Worm (Caenorhabditis elegans) whole organism, mixed stage, embryonic: ENCODE results near the gene C14A4.7.

ENCODE experiments used
- M03D4.4 ChIP-seq: sonication (generic microtip); optimal IDR thresholded peaks from 2 replicates; lab custom pipeline; 2017; ENCODE audit warnings: mild to moderate bottlenecking, missing genetic modification characterization, missing compliant biosample characterization
- bed-3 ChIP-seq: fragments of 200-800 bp; sonication (Bioruptor generic); optimal IDR thresholded peaks from 3 replicates; lab custom pipeline; 2018; ENCODE audit warnings: mild to moderate bottlenecking, missing genetic modification characterization, moderate library complexity, missing compliant biosample characterization
- blmp-1 ChIP-seq: fragments of 150-350 bp; optimal IDR thresholded peaks from 2 replicates; lab custom pipeline; 2014; ENCODE audit warnings: missing biosample characterization, missing genetic modification characterization
- ceh-39 ChIP-seq: fragments of 150-350 bp; optimal IDR thresholded peaks from 2 replicates; lab custom pipeline; 2014; ENCODE audit warnings: missing biosample characterization, missing genetic modification characterization
- ceh-43 ChIP-seq: fragments of 200-800 bp; sonication (Bioruptor generic); optimal IDR thresholded peaks from 2 replicates; lab custom pipeline; 2018; ENCODE audit warnings: mild to moderate bottlenecking, missing genetic modification characterization, moderate library complexity, missing compliant biosample characterization
- ces-1 ChIP-seq: fragments of 150-350 bp; optimal IDR thresholded peaks from 2 replicates; lab custom pipeline; 2014; ENCODE audit warnings: missing biosample characterization, missing genetic modification reagents, missing genetic modification characterization
- cnd-1 ChIP-seq: fragments of 200-800 bp; sonication (Bioruptor generic); optimal IDR thresholded peaks from 2 replicates; lab custom pipeline; 2018; ENCODE audit warnings: mild to moderate bottlenecking, missing genetic modification characterization, missing compliant biosample characterization
- drap-1 ChIP-seq: fragments of 200-800 bp; sonication (Bioruptor generic); optimal IDR thresholded peaks from 3 replicates; lab custom pipeline; 2018; ENCODE audit warnings: mild to moderate bottlenecking, missing genetic modification characterization, missing compliant biosample characterization
- elt-1 ChIP-seq: sonication (generic microtip); optimal IDR thresholded peaks from 2 replicates; lab custom pipeline; 2017; ENCODE audit warnings: missing genetic modification characterization, mild to moderate bottlenecking, missing compliant biosample characterization, antibody characterized with exemption, moderate library complexity, borderline replicate concordance; ENCODE audit not compliant: insufficient read depth
- elt-3 ChIP-seq: fragments of 150-350 bp; optimal IDR thresholded peaks from 2 replicates; lab custom pipeline; 2014; ENCODE audit warnings: missing biosample characterization, missing genetic modification characterization
- flh-1 ChIP-seq: fragments of 200-800 bp; sonication (Bioruptor generic); optimal IDR thresholded peaks from 2 replicates; lab custom pipeline; 2018; ENCODE audit warnings: mild to moderate bottlenecking, missing genetic modification characterization, moderate library complexity, missing compliant biosample characterization
- ham-2 ChIP-seq: fragments of 200-800 bp; sonication (Bioruptor generic); optimal IDR thresholded peaks from 2 replicates; lab custom pipeline; 2018; ENCODE audit warnings: mild to moderate bottlenecking, missing genetic modification characterization, missing compliant biosample characterization
- hlh-1 ChIP-seq: fragments of 150-350 bp; optimal IDR thresholded peaks from 2 replicates; lab custom pipeline; 2014; ENCODE audit warnings: missing biosample characterization, missing genetic modification reagents, missing genetic modification characterization
- lin-13 ChIP-seq: fragments of 150-350 bp; optimal IDR thresholded peaks from 2 replicates; lab custom pipeline; 2014; ENCODE audit warnings: missing biosample characterization, missing genetic modification characterization
- lin-32 ChIP-seq: fragments of 200-800 bp; sonication (Bioruptor generic); optimal IDR thresholded peaks from 2 replicates; lab custom pipeline; 2018; ENCODE audit warnings: mild to moderate bottlenecking, missing genetic modification characterization, missing compliant biosample characterization
- lsy-2 ChIP-seq: fragments of 150-350 bp; optimal IDR thresholded peaks from 2 replicates; lab custom pipeline; 2014; ENCODE audit warnings: missing biosample characterization, missing genetic modification characterization
- mab-5 ChIP-seq: fragments of 150-350 bp; optimal IDR thresholded peaks from 2 replicates; lab custom pipeline; 2014; ENCODE audit warnings: missing biosample characterization, missing genetic modification characterization
- mep-1 ChIP-seq: fragments of 150-350 bp; optimal IDR thresholded peaks from 2 replicates; lab custom pipeline; 2017; ENCODE audit warnings: missing biosample characterization, missing genetic modification reagents, missing genetic modification characterization, inconsistent platforms
- mls-2 ChIP-seq: sonication (generic microtip); optimal IDR thresholded peaks from 2 replicates; lab custom pipeline; 2016; ENCODE audit warnings: mild to moderate bottlenecking, missing genetic modification characterization, moderate library complexity, missing compliant biosample characterization
- nhr-12 ChIP-seq: fragments of 150-350 bp; optimal IDR thresholded peaks from 2 replicates; lab custom pipeline; 2014; ENCODE audit warnings: missing biosample characterization, missing genetic modification characterization
- nhr-2 ChIP-seq: fragments of 150-350 bp; optimal IDR thresholded peaks from 2 replicates; lab custom pipeline; 2014; ENCODE audit warnings: missing biosample characterization, missing genetic modification characterization
- nhr-237 ChIP-seq: fragments of 150-350 bp; optimal IDR thresholded peaks from 2 replicates; lab custom pipeline; 2014; ENCODE audit warnings: missing biosample characterization, missing genetic modification characterization
- nhr-28 ChIP-seq: fragments of 150-350 bp; optimal IDR thresholded peaks from 2 replicates; lab custom pipeline; 2014; ENCODE audit warnings: missing biosample characterization, missing genetic modification characterization
- nhr-76 ChIP-seq: sonication (generic microtip); optimal IDR thresholded peaks from 2 replicates; lab custom pipeline; 2017; ENCODE audit warnings: missing biosample characterization, missing genetic modification characterization
- pha-4 ChIP-seq: fragments of 150-350 bp; optimal IDR thresholded peaks from 2 replicates; lab custom pipeline; 2018; ENCODE audit warnings: missing biosample characterization, missing genetic modification reagents, missing genetic modification characterization
- snpc-4 ChIP-seq: fragments of 150-350 bp; optimal IDR thresholded peaks from 2 replicates; lab custom pipeline; 2014; ENCODE audit warnings: missing biosample characterization, missing genetic modification characterization
- sptf-1 ChIP-seq: sonication (generic microtip); optimal IDR thresholded peaks from 2 replicates; lab custom pipeline; 2017; ENCODE audit warnings: mild to moderate bottlenecking, missing genetic modification characterization, moderate library complexity, missing compliant biosample characterization
- tbx-8 ChIP-seq: fragments of 200-800 bp; sonication (Bioruptor generic); optimal IDR thresholded peaks from 2 replicates; lab custom pipeline; 2018; ENCODE audit warnings: mild to moderate bottlenecking, missing genetic modification characterization, moderate library complexity, missing compliant biosample characterization
- unc-120 ChIP-seq: sonication (generic microtip); optimal IDR thresholded peaks from 2 replicates; lab custom pipeline; 2017; ENCODE audit warnings: missing genetic modification characterization, missing compliant biosample characterization; ENCODE audit not compliant: poor library complexity, severe bottlenecking
- unc-39 ChIP-seq: fragments of 150-350 bp; optimal IDR thresholded peaks from 2 replicates; lab custom pipeline; 2014; ENCODE audit warnings: missing biosample characterization, missing genetic modification characterization
- unc-62 ChIP-seq: fragments of 150-350 bp; optimal IDR thresholded peaks from 2 replicates; lab custom pipeline; 2014; ENCODE audit warnings: missing biosample characterization, missing genetic modification reagents, missing genetic modification characterization
- zip-8 ChIP-seq: fragments of 150-350 bp; optimal IDR thresholded peaks from 2 replicates; lab custom pipeline; 2014; ENCODE audit warnings: missing biosample characterization, missing genetic modification characterization
- ztf-11 ChIP-seq: fragments of 150-350 bp; optimal IDR thresholded peaks from 2 replicates; lab custom pipeline; 2014; ENCODE audit warnings: missing biosample characterization, missing genetic modification characterization

The C14A4.7 gene

ce11 chrII:10594758-10595157 lies 1.6 kb downstream of the C14A4.7 start, which contains the start of gene C14A4.6:
C14A4.6 (minus strand) TSS chrII:10594776.
- TF ChIP-seq ceh-39 (tag; lab: Kevin White, UChicago): no peak
- TF ChIP-seq lin-13 (tag; lab: Kevin White, UChicago): no peak
- no peak for TF ChIP-seq nhr-2
- no peak for TF ChIP-seq unc-39 (tag; lab: Kevin White, UChicago)
- TF ChIP-seq lin-32 (GFP tag; lab: Kevin White, UChicago): no peak
- no peak for TF ChIP-seq nhr-76 (tag; lab: Kevin White, UChicago)
- no peak for TF ChIP-seq ham-2
- TF ChIP-seq tbx-8 (GFP tag; lab: Kevin White, UChicago): no peak
- no peak for TF ChIP-seq blmp-1 (tag; lab: Kevin White, UChicago)
- TF ChIP-seq ces-1: no peak
- no peak for TF ChIP-seq nhr-12 (tag; lab: Kevin White, UChicago)

- TF ChIP-seq ces-1 (no peak), nhr-2 (no peak), ham-2 (no peak), lin-13 (tag; lab: Kevin White, UChicago) (no peak), drap-1 (GFP tag; lab: Kevin White, UChicago) (no peak), nhr-12 (tag; lab: Kevin White, UChicago) (no peak), zip-8 (peak; percentile 94)
Measured at ce11 chrII:10594312-10594711, 2.0 kb downstream of the C14A4.7 start.

ce11 chrII:10592452-10592851 lies 3.9 kb downstream of the C14A4.7 start, which contains the start of gene crn-5:
crn-5 (plus strand) TSS chrII:10592752.
- TF ChIP-seq ceh-43 (GFP tag; lab: Kevin White, UChicago) (no peak), mls-2 (tag; lab: Kevin White, UChicago) (no peak), elt-1 (no peak), ceh-39 (tag; lab: Kevin White, UChicago) (no peak), lin-32 (GFP tag; lab: Kevin White, UChicago) (no peak), unc-62 (GFP tag; lab: Kevin White, UChicago) (no peak), mep-1 (tag; lab: Kevin White, UChicago) (no peak), lsy-2 (no peak), tbx-8 (GFP tag; lab: Kevin White, UChicago) (no peak)
- TF ChIP-seq, all 35 proteins: peak for 0

ce11 chrII:10587742-10588141 lies 8.6 kb downstream of the C14A4.7 start, which contains the start of gene crn-3:
crn-3 (plus strand) TSS chrII:10588042.
- TF ChIP-seq nhr-12 (tag; lab: Kevin White, UChicago) (no peak), ztf-11 (tag; lab: Kevin White, UChicago) (no peak), nhr-76 (tag; lab: Kevin White, UChicago) (no peak), nhr-237 (tag; lab: Kevin White, UChicago) (no peak), lin-13 (tag; lab: Kevin White, UChicago) (no peak), elt-3 (tag; lab: Kevin White, UChicago) (no peak), drap-1 (GFP tag; lab: Kevin White, UChicago) (no peak), pha-4 (no peak), unc-120 (tag; lab: Kevin White, UChicago) (no peak), M03D4.4 (tag; lab: Kevin White, UChicago) (no peak), unc-62 (GFP tag; lab: Kevin White, UChicago) (no peak), ceh-39 (tag; lab: Kevin White, UChicago) (no peak), lsy-2 (no peak), bed-3 (GFP tag; lab: Kevin White, UChicago) (no peak), mab-5 (tag; lab: Kevin White, UChicago) (no peak), ceh-43 (GFP tag; lab: Kevin White, UChicago) (no peak), unc-39 (tag; lab: Kevin White, UChicago) (no peak), sptf-1 (tag; lab: Kevin White, UChicago) (no peak), flh-1 (GFP tag; lab: Kevin White, UChicago) (no peak)

ce11 chrII:10584036-10584435 lies 12.3 kb downstream of the C14A4.7 start, which contains the start of gene algn-9:
algn-9 (plus strand) TSS chrII:10584336.
- TF ChIP-seq unc-62 (GFP tag; lab: Kevin White, UChicago) (no peak), cnd-1 (tag; lab: Kevin White, UChicago) (no peak), nhr-237 (tag; lab: Kevin White, UChicago) (no peak), pha-4 (no peak), ceh-43 (GFP tag; lab: Kevin White, UChicago) (no peak), nhr-2 (no peak), mls-2 (tag; lab: Kevin White, UChicago) (no peak), snpc-4 (tag; lab: Kevin White, UChicago) (no peak), lin-32 (GFP tag; lab: Kevin White, UChicago) (no peak), blmp-1 (tag; lab: Kevin White, UChicago) (no peak), nhr-28 (tag; lab: Kevin White, UChicago) (no peak), lsy-2 (no peak), tbx-8 (GFP tag; lab: Kevin White, UChicago) (no peak), hlh-1 (tag; lab: Kevin White, UChicago) (no peak), bed-3 (GFP tag; lab: Kevin White, UChicago) (no peak), flh-1 (GFP tag; lab: Kevin White, UChicago) (no peak)
- TF ChIP-seq, all 35 proteins: peak for 0
